Fruit fly (Drosophila melanogaster) whole organism: ENCODE measurements around the gene ase.

Experiments used
- CG8478 ChIP-seq: fragments of >200 bp; optimal IDR thresholded peaks from 2 replicates; lab custom pipeline; 2018; ENCODE audit warnings: inconsistent platforms
- pan ChIP-seq: fragments of >200 bp; optimal IDR thresholded peaks from 2 replicates; lab custom pipeline; 2017
- psq ChIP-seq: fragments of >200 bp; optimal IDR thresholded peaks from 2 replicates; lab custom pipeline; 2017

DNA sequence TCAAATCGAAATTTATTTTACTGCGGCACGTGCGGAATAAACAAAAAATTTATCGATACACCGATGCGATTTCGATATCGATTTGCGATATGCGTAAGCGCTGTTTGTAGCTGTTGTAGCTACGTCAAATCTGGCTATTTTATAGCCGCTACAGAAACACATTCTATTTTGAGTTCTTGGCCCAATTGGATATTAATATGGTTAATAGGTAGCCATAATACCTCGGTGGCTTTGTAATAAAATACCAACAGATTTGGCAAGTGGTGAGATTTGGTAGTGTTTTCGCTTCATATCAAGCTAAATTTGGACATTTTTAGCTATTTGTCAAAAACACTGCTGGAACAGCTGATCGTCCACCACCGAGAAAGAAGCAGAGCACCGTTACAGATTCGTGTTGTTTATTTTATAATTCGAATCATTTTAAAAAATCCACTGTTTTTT is 27.0 kb downstream of the ase start, which contains the start of the genes CG18273 and CG3156:
- no peak for TF ChIP-seq CG8478 (lab: Kevin White, UChicago)
- no peak for TF ChIP-seq pan
- no peak for TF ChIP-seq psq (lab: Kevin White, UChicago)
